Fruit fly (Drosophila melanogaster): ENCODE data around the gene Pfdn6.
A peak's percentile ranks its signal among the peaks of the same experiment; 100 is the strongest.

Gene Pfdn6

DNA sequence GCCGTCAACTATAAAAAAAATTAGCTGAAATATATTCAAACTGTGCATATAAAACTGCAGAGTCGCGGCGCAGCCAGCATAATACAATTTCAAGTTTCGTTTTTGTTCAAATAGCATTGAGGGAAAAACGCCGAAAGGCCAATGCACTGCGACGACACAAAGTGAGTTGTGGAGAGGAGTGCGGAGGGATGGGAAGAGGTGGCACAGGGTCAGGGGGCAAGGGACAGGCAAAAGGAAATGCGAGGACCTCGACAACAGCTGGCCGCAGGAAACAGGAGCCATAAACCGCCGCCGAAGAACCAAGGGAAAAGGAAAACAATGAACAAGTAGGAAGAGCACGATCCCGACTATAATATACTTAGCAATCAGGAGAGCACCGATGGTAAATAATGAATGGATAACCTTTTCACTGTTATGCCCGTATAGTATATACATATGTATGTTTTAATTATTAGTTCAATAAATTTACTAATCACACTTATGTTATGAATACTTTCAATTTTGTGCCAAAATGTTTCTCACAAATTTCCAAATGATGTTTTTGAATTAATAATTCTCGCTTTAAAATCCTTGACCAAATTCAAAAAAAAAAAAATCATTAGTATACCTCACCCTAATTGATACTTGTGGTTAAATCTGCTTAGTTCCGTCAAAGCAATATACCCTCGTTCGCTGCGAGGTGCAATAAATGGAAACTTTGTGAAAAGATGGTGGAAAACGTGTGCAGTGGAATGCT lies 24.8 kb upstream of the Pfdn6 start (continued):
- TF ChIP-seq nerfin-2 (GFP tag; IDR thresholded peaks at IDR 0.05; ENCODE audit: partially characterized antibody): no peak
- TF ChIP-seq CG3726 (GFP tag; IDR thresholded peaks at IDR 0.05): no peak
- TF ChIP-seq gsb-n (tag; optimal IDR thresholded peaks at IDR 0.05): peak; percentile 31
- TF ChIP-seq CG17328 (GFP tag; IDR thresholded peaks at IDR 0.05): 0 out of 2 replicates have a peak, but pooled peaks have one; percentile 25
- TF ChIP-seq CG17359 (tag; optimal IDR thresholded peaks at IDR 0.05): no peak
- TF ChIP-seq klu (GFP tag; IDR thresholded peaks at IDR 0.05): no peak
- TF ChIP-seq CG13424 (tag; optimal IDR thresholded peaks at IDR 0.05): no peak
- TF ChIP-seq Hmr (GFP tag; optimal IDR thresholded peaks at IDR 0.05): no peak
- no peak for TF ChIP-seq YL-1 (GFP tag; optimal IDR thresholded peaks at IDR 0.05)
- no peak for TF ChIP-seq CG17385 (GFP tag; optimal IDR thresholded peaks at IDR 0.05)
- no peak for TF ChIP-seq ro (GFP tag; IDR thresholded peaks at IDR 0.05)
- no peak for TF ChIP-seq CG18011 (GFP tag; optimal IDR thresholded peaks at IDR 0.05)
- no peak for TF ChIP-seq CG17568 (GFP tag; optimal IDR thresholded peaks at IDR 0.05)
- no peak for TF ChIP-seq slou (GFP tag; optimal IDR thresholded peaks at IDR 0.05)
- no peak for TF ChIP-seq schlank (tag; optimal IDR thresholded peaks at IDR 0.05)
- TF ChIP-seq gcm (GFP tag; optimal IDR thresholded peaks at IDR 0.05): no peak
- no peak for TF ChIP-seq CG11093 (GFP tag; IDR thresholded peaks at IDR 0.05)
- no peak for TF ChIP-seq Xrp1 (GFP tag; IDR thresholded peaks at IDR 0.05)
- TF ChIP-seq CG3995 (GFP tag; optimal IDR thresholded peaks at IDR 0.05): no peak
- TF ChIP-seq CG16813 (GFP tag; IDR thresholded peaks at IDR 0.05; ENCODE audit: partially characterized antibody): no peak
- TF ChIP-seq ttk (GFP tag; IDR thresholded peaks at IDR 0.05): no peak
- no peak for TF ChIP-seq jing (GFP tag; optimal IDR thresholded peaks at IDR 0.05)
- TF ChIP-seq ase (GFP tag; IDR thresholded peaks at IDR 0.05): no peak
- peak; percentile 81 for TF ChIP-seq dmrt11E (tag; optimal IDR thresholded peaks at IDR 0.05)
- no peak for TF ChIP-seq gro (GFP tag; optimal IDR thresholded peaks at IDR 0.05)
- peak; percentile 52 for TF ChIP-seq CG30403 (GFP tag; optimal IDR thresholded peaks at IDR 0.05)
- no peak for TF ChIP-seq CG15601 (tag; optimal IDR thresholded peaks at IDR 0.05)
- no peak for TF ChIP-seq p53 (GFP tag; optimal IDR thresholded peaks at IDR 0.05)
- no peak for TF ChIP-seq insv (GFP tag; optimal IDR thresholded peaks at IDR 0.05)
- no peak for TF ChIP-seq CG31388 (GFP tag; optimal IDR thresholded peaks at IDR 0.05)
- TF ChIP-seq yki (optimal IDR thresholded peaks at IDR 0.05): no peak
- TF ChIP-seq CG2202 (tag; optimal IDR thresholded peaks at IDR 0.05): peak; percentile 15
- no peak for TF ChIP-seq gcm2 (GFP tag; optimal IDR thresholded peaks at IDR 0.05)
- no peak for TF ChIP-seq tx (GFP tag; optimal IDR thresholded peaks at IDR 0.05)
- no peak for TF ChIP-seq mld (GFP tag; IDR thresholded peaks at IDR 0.05; ENCODE audit: partially characterized antibody)
- TF ChIP-seq Atf6 (GFP tag; IDR thresholded peaks at IDR 0.05): no peak
- TF ChIP-seq Dbx (GFP tag; IDR thresholded peaks at IDR 0.05): no peak
- TF ChIP-seq H15 (GFP tag; IDR thresholded peaks at IDR 0.05): no peak
- TF ChIP-seq dimm (GFP tag; IDR thresholded peaks at IDR 0.05): no peak
- TF ChIP-seq HLH54F (GFP tag; optimal IDR thresholded peaks at IDR 0.05): no peak
- TF ChIP-seq fu2 (GFP tag; optimal IDR thresholded peaks at IDR 0.05): no peak
- no peak for TF ChIP-seq shn (GFP tag; optimal IDR thresholded peaks at IDR 0.05)
- TF ChIP-seq cg (GFP tag; optimal IDR thresholded peaks at IDR 0.05): no peak
- no peak for TF ChIP-seq chm (GFP tag; IDR thresholded peaks at IDR 0.05)
- TF ChIP-seq hth (optimal IDR thresholded peaks at IDR 0.05): no peak
- no peak for TF ChIP-seq en (GFP tag; optimal IDR thresholded peaks at IDR 0.05)
- TF ChIP-seq cad (GFP tag; optimal IDR thresholded peaks at IDR 0.05): peak; percentile 70
- TF ChIP-seq Rfx (GFP tag; IDR thresholded peaks at IDR 0.05): no peak
- TF ChIP-seq CG2889 (GFP tag; IDR thresholded peaks at IDR 0.05): no peak
- TF ChIP-seq ftz-f1 (GFP tag; optimal IDR thresholded peaks at IDR 0.05): no peak
- no peak for TF ChIP-seq ab (GFP tag; optimal IDR thresholded peaks at IDR 0.05)
- TF ChIP-seq CG12299 (tag; optimal IDR thresholded peaks at IDR 0.05): no peak

Measured in whole organism, embryonic.